Fruit fly (Drosophila melanogaster) whole organism, adult: ENCODE results near the gene Gorab.

Source experiments
- CG12768 ChIP-seq: fragments of 200-800 bp; sonication (Bioruptor generic); optimal IDR thresholded peaks from 2 replicates; lab custom pipeline; 2017; ENCODE audit warnings: missing biosample characterization, missing genetic modification characterization, mild to moderate bottlenecking, moderate library complexity, missing genetic modification reagents
- CG1620 ChIP-seq: fragments of 200-800 bp; sonication (Bioruptor generic); optimal IDR thresholded peaks from 2 replicates; lab custom pipeline; 2016; ENCODE audit warnings: missing biosample characterization, missing genetic modification characterization
- CG33017 ChIP-seq: fragments of 200-800 bp; sonication (Bioruptor generic); optimal IDR thresholded peaks from 2 replicates; lab custom pipeline; 2018; ENCODE audit warnings: missing biosample characterization, mild to moderate bottlenecking, missing genetic modification characterization, moderate library complexity
- CG5204 ChIP-seq: fragments of 200-800 bp; sonication (Bioruptor generic); optimal IDR thresholded peaks from 2 replicates; lab custom pipeline; 2016; ENCODE audit warnings: missing biosample characterization, missing genetic modification characterization
- Clk ChIP-seq: fragments of 200-800 bp; sonication (Bioruptor generic); optimal IDR thresholded peaks from 2 replicates; lab custom pipeline; 2017; ENCODE audit warnings: missing biosample characterization, missing genetic modification characterization
- Mnt ChIP-seq: fragments of 200-800 bp; sonication (Bioruptor generic); optimal IDR thresholded peaks from 2 replicates; lab custom pipeline; 2016; ENCODE audit warnings: missing biosample characterization, mild to moderate bottlenecking, missing genetic modification characterization
- cic ChIP-seq: fragments of 200-800 bp; sonication (Bioruptor generic); optimal IDR thresholded peaks from 2 replicates; lab custom pipeline; 2017; ENCODE audit warnings: missing biosample characterization, mild to moderate bottlenecking, missing genetic modification characterization, moderate library complexity
- cnc ChIP-seq, 2 experiments: fragments of >200 bp; optimal IDR thresholded peaks; 2 replicates each; lab custom pipeline; 2017
- kay ChIP-seq: fragments of 200-800 bp; sonication (Bioruptor generic); peaks from one replicate; lab custom pipeline; 2016; ENCODE audit warnings: missing biosample characterization, missing genetic modification characterization, borderline replicate concordance
- ovo ChIP-seq: fragments of 200-800 bp; sonication (Bioruptor generic); optimal IDR thresholded peaks from 2 replicates; lab custom pipeline; 2016; ENCODE audit warnings: missing biosample characterization, missing genetic modification characterization
- pad ChIP-seq: fragments of 200-800 bp; sonication (Bioruptor generic); optimal IDR thresholded peaks from 3 replicates; lab custom pipeline; 2017; ENCODE audit warnings: missing biosample characterization, missing genetic modification characterization, mild to moderate bottlenecking, moderate library complexity, missing genetic modification reagents
- tj ChIP-seq: fragments of 200-800 bp; sonication (Bioruptor generic); optimal IDR thresholded peaks from 3 replicates; lab custom pipeline; 2017; ENCODE audit warnings: missing biosample characterization, mild to moderate bottlenecking, missing genetic modification characterization, moderate library complexity

DNA sequence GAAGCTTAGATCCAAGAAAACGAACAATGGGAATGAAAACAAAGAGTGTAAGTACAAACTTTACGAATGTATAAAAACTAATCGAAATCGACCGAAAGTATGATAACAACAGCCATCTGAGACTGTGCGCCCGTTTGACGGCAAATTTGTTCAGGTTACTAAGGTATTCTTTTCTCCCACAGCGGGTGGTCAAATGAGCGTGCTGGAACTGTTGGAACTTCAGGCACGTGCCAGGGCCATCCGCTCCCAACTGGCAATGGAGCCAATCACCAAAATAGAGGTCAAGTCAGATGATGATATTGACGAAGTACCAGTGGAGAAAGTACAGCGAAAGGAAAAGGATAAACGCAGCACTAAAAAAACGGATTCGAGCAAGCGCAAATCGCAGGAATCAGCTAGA, 7.7 kb upstream of the Gorab start, which contains the start of gene CG12229:
- TF ChIP-seq cnc (optimal IDR thresholded peaks at IDR 0.05; lab: Kevin White, UChicago) (no peak), CG1620 (no peak), Mnt (no peak), ovo (no peak), CG33017 (tag; lab: Kevin White, UChicago) (no peak), kay (GFP tag; lab: Kevin White, UChicago) (no peak), tj (GFP tag; lab: Kevin White, UChicago) (no peak), CG5204 (GFP tag; lab: Kevin White, UChicago) (no peak), cic (GFP tag; lab: Kevin White, UChicago) (no peak), CG12768 (GFP tag; lab: Kevin White, UChicago) (no peak), Clk (GFP tag; lab: Kevin White, UChicago) (no peak), pad (GFP tag; lab: Kevin White, UChicago) (no peak)
